Worm (Caenorhabditis elegans): ENCODE data around the gene cyp-13A3.

cyp-13A3 gene

DNA sequence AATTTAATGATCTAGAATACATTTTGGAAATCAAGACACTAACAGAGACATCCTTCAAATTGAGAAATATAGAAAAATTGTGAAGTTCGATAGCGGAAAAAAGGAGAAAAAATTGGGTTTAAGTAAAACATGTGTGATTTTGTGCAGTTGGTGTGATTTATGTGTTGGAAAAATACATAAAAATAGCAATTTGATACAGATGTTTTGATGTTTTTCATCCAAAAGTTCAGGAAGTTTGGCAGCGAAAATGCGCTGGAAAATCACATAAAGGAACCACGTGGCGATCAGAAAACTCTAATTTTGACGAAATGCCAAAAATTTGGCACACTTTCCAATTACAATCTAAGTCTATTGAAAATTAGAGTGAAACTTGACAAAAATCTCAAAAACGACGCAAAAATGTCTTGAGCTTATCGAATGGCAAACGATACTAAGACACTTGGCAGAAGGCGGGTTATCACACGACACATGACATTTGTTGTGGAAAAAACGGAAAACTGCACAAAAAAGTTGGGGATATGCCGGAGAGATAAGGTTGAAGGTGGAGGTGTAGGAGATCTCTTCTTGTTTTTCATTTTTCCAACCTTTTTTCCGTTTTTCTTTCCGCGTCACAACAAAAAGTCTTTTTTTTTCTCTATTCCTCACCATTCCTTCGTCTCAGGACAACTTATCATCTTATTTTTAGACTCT lies 19.1 kb downstream of the cyp-13A3 start, which contains the start of gene ZK1321.4:
Gene ZK1321.4 (minus strand): TSS at position 51 of the 690 bp plus-strand sequence.
- TF ChIP-seq nhr-129 (tag; optimal IDR thresholded peaks at IDR 0.05) (peak; percentile 31), sma-9 (GFP tag; optimal IDR thresholded peaks at IDR 0.05) (peak; percentile 1), sma-9 (tag; optimal IDR thresholded peaks at IDR 0.05) (no peak), ceh-82 (tag; optimal IDR thresholded peaks at IDR 0.05) (no peak)

DNA sequence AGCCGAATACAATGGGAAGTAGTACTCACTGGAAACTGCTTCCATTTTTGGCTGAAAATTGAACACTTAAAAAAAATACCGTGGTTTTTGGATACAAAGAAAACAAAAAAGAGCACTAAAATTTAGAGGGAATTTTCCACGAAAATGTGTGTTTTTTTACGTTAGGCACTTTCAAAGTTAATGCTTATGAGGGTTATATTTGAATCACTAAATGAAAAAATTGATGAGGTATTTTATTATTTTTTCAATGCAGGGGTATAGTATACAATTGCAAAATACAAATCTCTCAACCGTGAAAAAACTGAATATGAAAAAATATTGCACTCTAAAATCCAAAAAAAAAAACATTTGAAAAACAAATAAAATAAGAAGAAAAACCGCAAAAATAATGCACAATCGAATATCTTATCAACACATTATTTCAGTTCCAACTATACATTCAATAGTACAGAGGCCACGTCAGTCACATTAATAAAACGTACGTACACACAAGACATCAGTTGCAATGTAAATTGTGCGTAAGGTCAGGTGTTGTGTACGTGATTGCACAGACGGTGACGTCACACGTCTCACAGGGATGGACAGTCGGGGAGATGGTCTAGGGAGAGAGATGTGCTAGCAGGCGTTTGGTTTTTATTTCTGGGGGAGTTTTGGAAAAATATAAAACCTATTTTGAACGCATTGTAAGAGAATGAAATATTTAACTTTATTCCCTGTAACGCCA lies 23.1 kb downstream of the cyp-13A3 start, which contains the start of gene aqp-10:
Gene aqp-10 (minus strand): TSS at position 51 of the 724 bp plus-strand sequence.
- TF ChIP-seq dmd-4 (tag; optimal IDR thresholded peaks at IDR 0.05), result no peak
- TF ChIP-seq F13H6.1 (tag; optimal IDR thresholded peaks at IDR 0.05), result peak; percentile 63
- no peak for TF ChIP-seq nhr-10 (tag; optimal IDR thresholded peaks at IDR 0.05)
- TF ChIP-seq crh-2 (tag; optimal IDR thresholded peaks at IDR 0.05), result peak; percentile 81
- no peak for TF ChIP-seq unc-39 (tag; optimal IDR thresholded peaks at IDR 0.05)
- no peak for TF ChIP-seq lin-11 (tag; optimal IDR thresholded peaks at IDR 0.05)
- TF ChIP-seq lin-39 (tag; optimal IDR thresholded peaks at IDR 0.05), result no peak
- TF ChIP-seq nhr-25 (tag; optimal IDR thresholded peaks at IDR 0.05), result peak; percentile 23
- TF ChIP-seq mdl-1 (tag; optimal IDR thresholded peaks at IDR 0.05), result no peak
- TF ChIP-seq sem-4 (tag; optimal IDR thresholded peaks at IDR 0.05), result peak; percentile 1
- TF ChIP-seq ama-1 (optimal IDR thresholded peaks at IDR 0.05), result no peak
- no peak for TF ChIP-seq nhr-237 (tag; optimal IDR thresholded peaks at IDR 0.05)
- TF ChIP-seq unc-55 (GFP tag; optimal IDR thresholded peaks at IDR 0.05), result no peak
- TF ChIP-seq lsy-2 (tag; optimal IDR thresholded peaks at IDR 0.05), result peak; percentile 45 to 76
- TF ChIP-seq sma-9 (GFP tag; optimal IDR thresholded peaks at IDR 0.05), result peak; percentile 71
- no peak for TF ChIP-seq sma-9 (tag; optimal IDR thresholded peaks at IDR 0.05)
- no peak for TF ChIP-seq ZK546.5 (tag; optimal IDR thresholded peaks at IDR 0.05)
- TF ChIP-seq fos-1 (tag; optimal IDR thresholded peaks at IDR 0.05), result peak; percentile 75
- TF ChIP-seq peb-1 (tag; optimal IDR thresholded peaks at IDR 0.05), result no peak
- peak; percentile 29 for TF ChIP-seq nhr-129 (tag; optimal IDR thresholded peaks at IDR 0.05)
- TF ChIP-seq gmeb-1 (tag; optimal IDR thresholded peaks at IDR 0.05), result peak; percentile 63
- TF ChIP-seq C34F6.9 (tag; optimal IDR thresholded peaks at IDR 0.05), result peak; percentile 53
- no peak for TF ChIP-seq skn-1 (tag; optimal IDR thresholded peaks at IDR 0.05)
- TF ChIP-seq nhr-12 (tag; optimal IDR thresholded peaks at IDR 0.05), result no peak
- TF ChIP-seq ztf-11 (tag; optimal IDR thresholded peaks at IDR 0.05), result no peak
- no peak for TF ChIP-seq ceh-16 (tag; optimal IDR thresholded peaks at IDR 0.05)
- no peak for TF ChIP-seq nhr-23 (tag; optimal IDR thresholded peaks at IDR 0.05)
- no peak for TF ChIP-seq ztf-4 (tag; optimal IDR thresholded peaks at IDR 0.05)
- peak; percentile 50 for TF ChIP-seq sma-3 (GFP tag; optimal IDR thresholded peaks at IDR 0.05)
- no peak for TF ChIP-seq ceh-82 (tag; optimal IDR thresholded peaks at IDR 0.05)
- no peak for TF ChIP-seq Y55F3AM.14 (GFP tag; optimal IDR thresholded peaks at IDR 0.05)
- TF ChIP-seq egl-27 (tag; optimal IDR thresholded peaks at IDR 0.05), result no peak
- TF ChIP-seq ztf-1 (GFP tag; conservative IDR thresholded peaks at IDR 0.05), result no peak
- TF ChIP-seq zag-1 (tag; optimal IDR thresholded peaks at IDR 0.05), result no peak
- TF ChIP-seq nhr-11 (tag; optimal IDR thresholded peaks at IDR 0.05), result no peak
- TF ChIP-seq unc-62 (GFP tag; optimal IDR thresholded peaks at IDR 0.05), result no peak
- TF ChIP-seq mab-5 (tag; optimal IDR thresholded peaks at IDR 0.05), result no peak
- no peak for TF ChIP-seq nhr-77 (tag; optimal IDR thresholded peaks at IDR 0.05)
- no peak for TF ChIP-seq elt-1 (tag; optimal IDR thresholded peaks at IDR 0.05)
- no peak for TF ChIP-seq blmp-1 (tag; optimal IDR thresholded peaks at IDR 0.05; ENCODE audit: insufficient read depth)
- no peak for TF ChIP-seq R02D3.7 (tag; optimal IDR thresholded peaks at IDR 0.05)
- TF ChIP-seq lin-13 (GFP tag; optimal IDR thresholded peaks at IDR 0.05), result no peak
- no peak for TF ChIP-seq elt-3 (tag; optimal IDR thresholded peaks at IDR 0.05)
- no peak for TF ChIP-seq nhr-21 (tag; optimal IDR thresholded peaks at IDR 0.05)
- TF ChIP-seq mbf-1 (tag; optimal IDR thresholded peaks at IDR 0.05), result no peak
- no peak for TF ChIP-seq aly-2 (tag; optimal IDR thresholded peaks at IDR 0.05)
- TF ChIP-seq snpc-4 (tag; optimal IDR thresholded peaks at IDR 0.05), result no peak
- no peak for TF ChIP-seq nhr-6 (tag; optimal IDR thresholded peaks at IDR 0.05)
- no peak for TF ChIP-seq alr-1 (tag; optimal IDR thresholded peaks at IDR 0.05)

Data from whole organism, L2 larva.